Fruit fly (Drosophila melanogaster) ovary, adult (tissue): Measurements from ENCODE around the gene ClC-c.

ENCODE experiments used
- CG17801 ChIP-seq: fragments of 200-800 bp; optimal IDR thresholded peaks from 2 replicates; lab custom pipeline; 2019; ENCODE audit warnings: missing biosample characterization, mild to moderate bottlenecking, missing genetic modification characterization, moderate library complexity; ENCODE audit not compliant: partially characterized antibody

The ClC-c gene

dm6 chr3L:16141556-16141955 is 51.3 kb downstream of the ClC-c start:
- no peak for TF ChIP-seq CG17801

- peak; percentile 94 for TF ChIP-seq CG17801
Measured at dm6 chr3L:16143685-16144539, 53.7 kb downstream of the ClC-c start, which contains the start of gene CG32152. CG32152 (minus strand) TSS chr3L:16144036.

dm6 chr3L:16145282-16145681 is 55.0 kb downstream of the ClC-c start:
- no peak for TF ChIP-seq CG17801
